Worm (Caenorhabditis elegans) whole organism, late embryonic: ENCODE data around the gene F41H8.1.

Experiments
- ama-1 ChIP-seq: fragments of 150-350 bp; optimal IDR thresholded peaks from 2 replicates; lab custom pipeline; 2014
- ceh-14 ChIP-seq: sonication (generic microtip); optimal IDR thresholded peaks from 2 replicates; lab custom pipeline; 2016; ENCODE audit warnings: missing genotype, missing genetic modification characterization, missing compliant biosample characterization
- ceh-45 ChIP-seq: fragments of 200-800 bp; sonication (Bioruptor generic); IDR thresholded peaks from 2 replicates; pipeline ENCODE4 v1.3.6; 2022; ENCODE audit warnings: missing genetic modification reagents, missing genetic modification characterization, missing compliant biosample characterization
- elt-2 ChIP-seq: sonication (generic microtip); optimal IDR thresholded peaks from 2 replicates; lab custom pipeline; 2016; ENCODE audit warnings: missing genetic modification reagents, missing genetic modification characterization, missing compliant biosample characterization
- eyg-1 ChIP-seq: sonication (generic microtip); optimal IDR thresholded peaks from 2 replicates; lab custom pipeline; 2016; ENCODE audit warnings: missing genotype, missing genetic modification characterization, missing compliant biosample characterization
- hlh-30 ChIP-seq: sonication (generic microtip); optimal IDR thresholded peaks from 2 replicates; lab custom pipeline; 2017; ENCODE audit warnings: antibody characterized with exemption, missing genetic modification characterization, missing compliant biosample characterization; ENCODE audit not compliant: insufficient read depth
- hlh-6 ChIP-seq: sonication (generic microtip); optimal IDR thresholded peaks from 2 replicates; lab custom pipeline; 2016; ENCODE audit warnings: missing genotype, missing genetic modification characterization, missing compliant biosample characterization
- pha-4 ChIP-seq: fragments of 150-350 bp; optimal IDR thresholded peaks from 2 replicates; lab custom pipeline; 2018; ENCODE audit warnings: missing biosample characterization, missing genetic modification reagents, missing genetic modification characterization
- pqm-1 ChIP-seq: sonication (generic microtip); optimal IDR thresholded peaks from 2 replicates; lab custom pipeline; 2016; ENCODE audit warnings: missing genetic modification characterization, missing compliant biosample characterization
- pros-1 ChIP-seq: fragments of 150-350 bp; optimal IDR thresholded peaks from 2 replicates; lab custom pipeline; 2014; ENCODE audit warnings: missing biosample characterization, missing genetic modification reagents, missing genetic modification characterization
- ref-2 ChIP-seq: sonication (generic microtip); optimal IDR thresholded peaks from 2 replicates; lab custom pipeline; 2016; ENCODE audit warnings: missing genetic modification characterization, missing compliant biosample characterization
- zip-5 ChIP-seq: sonication (generic microtip); optimal IDR thresholded peaks from 2 replicates; lab custom pipeline; 2016; ENCODE audit warnings: missing genetic modification characterization, missing compliant biosample characterization

DNA sequence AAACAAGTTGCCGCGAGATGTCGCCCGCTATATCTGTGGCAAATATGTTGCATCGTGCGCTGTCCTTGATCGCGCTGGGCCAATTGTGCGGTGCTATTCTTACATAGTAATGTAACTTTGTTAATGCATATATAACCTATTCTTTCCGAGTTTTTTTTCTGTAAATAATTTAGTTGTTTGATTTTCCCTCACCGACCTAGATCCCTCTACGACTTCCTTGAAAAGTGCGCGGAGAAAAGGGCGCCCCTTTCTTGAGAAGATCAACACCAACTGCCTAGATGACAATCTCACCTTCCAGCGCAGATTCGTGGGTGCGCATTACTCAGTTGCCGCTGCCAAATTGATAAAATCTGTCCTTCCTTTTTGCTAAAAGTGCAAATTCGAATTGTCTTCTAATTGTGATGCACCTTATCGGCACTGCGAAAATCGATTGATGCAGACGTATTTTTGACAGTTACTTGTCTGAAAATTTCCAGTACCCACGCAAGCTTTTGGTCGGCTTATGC lies 31.9 kb upstream of the F41H8.1 start:
- TF ChIP-seq pha-4 (tag; lab: Kevin White, UChicago) (no peak), eyg-1 (tag; lab: Kevin White, UChicago) (no peak), elt-2 (tag; lab: Kevin White, UChicago) (no peak), zip-5 (no peak), pqm-1 (no peak), ama-1 (lab: Kevin White, UChicago) (no peak), ceh-14 (no peak), ref-2 (tag; lab: Kevin White, UChicago) (no peak), hlh-30 (no peak), hlh-6 (no peak), ceh-45 (no peak), pros-1 (no peak)
